Fruit fly (Drosophila melanogaster): ENCODE measurements around the gene GstO1.

dm6 chr3L:8557018-8557417 is 32.4 kb upstream of the GstO1 start:
- TF ChIP-seq Mnt (GFP tag; optimal IDR thresholded peaks at IDR 0.05): no peak
- no peak for TF ChIP-seq CG5204 (GFP tag; optimal IDR thresholded peaks at IDR 0.05)
- TF ChIP-seq cic (GFP tag; optimal IDR thresholded peaks at IDR 0.05): no peak
- no peak for TF ChIP-seq tj (GFP tag; optimal IDR thresholded peaks at IDR 0.05)
- TF ChIP-seq CG12768 (GFP tag; optimal IDR thresholded peaks at IDR 0.05): no peak
- no peak for TF ChIP-seq CG33017 (tag; optimal IDR thresholded peaks at IDR 0.05)
- no peak for TF ChIP-seq CG7101 (tag; optimal IDR thresholded peaks at IDR 0.05)
- no peak for TF ChIP-seq CG1620 (GFP tag; optimal IDR thresholded peaks at IDR 0.05)
- TF ChIP-seq CG11617 (GFP tag; optimal IDR thresholded peaks at IDR 0.05): no peak
- TF ChIP-seq cnc (optimal IDR thresholded peaks at IDR 0.05): no peak
- no peak for TF ChIP-seq pad (GFP tag; optimal IDR thresholded peaks at IDR 0.05)
- no peak for TF ChIP-seq Crg-1 (GFP tag; optimal IDR thresholded peaks at IDR 0.05)
